Worm (Caenorhabditis elegans) whole organism, midembryonic: Measurements from ENCODE around the gene pah-1.

Experiments
- T22C8.4 ChIP-seq: fragments of 200-800 bp; sonication (Bioruptor generic); IDR thresholded peaks from 2 replicates; pipeline ENCODE4 v1.3.6; 2022; ENCODE audit warnings: missing genetic modification characterization, missing compliant biosample characterization
- cog-1 ChIP-seq: sonication (generic microtip); optimal IDR thresholded peaks from 2 replicates; lab custom pipeline; 2016; ENCODE audit warnings: missing genetic modification characterization, missing compliant biosample characterization
- flt-1 ChIP-seq: fragments of 200-800 bp; sonication (Bioruptor generic); IDR thresholded peaks from 2 replicates; pipeline ENCODE4 v1.3.6; 2022; ENCODE audit warnings: missing genetic modification characterization, missing compliant biosample characterization
- tab-1 ChIP-seq: fragments of 200-800 bp; sonication (Bioruptor generic); IDR thresholded peaks from 2 replicates; pipeline ENCODE4 v1.3.6; 2022; ENCODE audit warnings: missing genetic modification characterization, missing compliant biosample characterization
- ztf-23 ChIP-seq: fragments of 200-800 bp; sonication (Bioruptor generic); IDR thresholded peaks from 2 replicates; pipeline ENCODE4 v1.3.6; 2022; ENCODE audit warnings: missing genetic modification reagents, missing genetic modification characterization, missing compliant biosample characterization

DNA sequence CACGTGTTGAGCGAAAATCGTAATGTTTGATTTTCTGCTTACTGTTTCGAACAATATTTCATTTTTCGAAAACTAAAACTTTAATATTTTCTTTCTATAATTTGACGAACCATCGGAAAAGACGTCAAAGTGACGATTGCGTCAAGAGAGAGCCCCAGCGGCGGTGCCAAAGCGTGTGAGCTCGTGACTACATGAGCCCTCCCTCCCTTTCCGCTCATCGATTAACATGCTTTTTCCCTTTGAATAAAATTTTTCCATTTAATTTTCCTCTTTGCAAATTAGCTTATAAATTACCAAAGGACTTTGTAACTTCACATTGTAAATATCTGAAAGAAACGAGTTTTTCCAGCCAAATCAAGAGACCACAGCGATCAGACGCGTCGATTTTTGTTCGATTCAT, 23.8 kb downstream of the pah-1 start:
- TF ChIP-seq tab-1 (GFP tag; lab: Robert Waterston, UW) (no peak), ztf-23 (GFP tag; lab: Robert Waterston, UW) (no peak), T22C8.4 (GFP tag; lab: Robert Waterston, UW) (no peak), flt-1 (no peak), cog-1 (tag; lab: Kevin White, UChicago) (no peak)
